Worm (Caenorhabditis elegans): ENCODE results near the gene set-30.

Gene set-30

ce11 chrX:5026461-5026860 is 27.4 kb downstream of the set-30 start:
- no peak for TF ChIP-seq unc-62 (GFP tag; optimal IDR thresholded peaks at IDR 0.05)

ce11 chrX:5027923-5028592 is 29.0 kb downstream of the set-30 start:
- no peak for TF ChIP-seq unc-62 (GFP tag; optimal IDR thresholded peaks at IDR 0.05)

ce11 chrX:5028593-5028955 is 29.5 kb downstream of the set-30 start:
- TF ChIP-seq unc-62 (GFP tag; optimal IDR thresholded peaks at IDR 0.05): no peak

- TF ChIP-seq unc-62 (GFP tag; optimal IDR thresholded peaks at IDR 0.05): no peak
These were observed 32.7 kb downstream of the set-30 start for ce11 chrX:5031742-5032141.

ce11 chrX:5033868-5034267 is 34.8 kb downstream of the set-30 start, which contains the start of gene ZC449.4:
ZC449.4 (minus strand) TSS chrX:5033968.
- no peak for TF ChIP-seq unc-62 (GFP tag; optimal IDR thresholded peaks at IDR 0.05)

- TF ChIP-seq unc-62 (GFP tag; optimal IDR thresholded peaks at IDR 0.05): no peak
These were observed 38.6 kb downstream of the set-30 start, which contains the start of gene ZC449.5 for ce11 chrX:5037673-5038072. ZC449.5 (minus strand) TSS chrX:5037773.

- TF ChIP-seq unc-62 (GFP tag; optimal IDR thresholded peaks at IDR 0.05): no peak
These were observed 39.7 kb downstream of the set-30 start for ce11 chrX:5038812-5039211.

- TF ChIP-seq unc-62 (GFP tag; optimal IDR thresholded peaks at IDR 0.05): no peak
These were observed 41.0 kb downstream of the set-30 start for ce11 chrX:5040038-5040437.

ce11 chrX:5043887-5044286 is 44.8 kb downstream of the set-30 start, which contains the start of gene Y64H9A.2:
Y64H9A.2 (plus strand) TSS chrX:5043976.
- TF ChIP-seq unc-62 (GFP tag; optimal IDR thresholded peaks at IDR 0.05): no peak

Data from whole organism, dauer.